Worm (Caenorhabditis elegans): ENCODE results near the gene T23F11.6.

- TF ChIP-seq elt-2 (tag; optimal IDR thresholded peaks at IDR 0.05): no peak
- peak; percentile 31 for TF ChIP-seq snpc-4 (tag; optimal IDR thresholded peaks at IDR 0.05)
- no peak for TF ChIP-seq nhr-237 (tag; optimal IDR thresholded peaks at IDR 0.05)
- no peak for TF ChIP-seq fkh-10 (GFP tag; optimal IDR thresholded peaks at IDR 0.05)
- no peak for TF ChIP-seq nhr-76 (tag; optimal IDR thresholded peaks at IDR 0.05)
Observed at ce11 chrIII:4666753-4667400, 19.2 kb upstream of the T23F11.6 start.
